Worm (Caenorhabditis elegans): ENCODE measurements around the gene F17C8.3.
A peak's percentile ranks its signal among the peaks of the same experiment; 100 is the strongest.

F17C8.3 gene

DNA sequence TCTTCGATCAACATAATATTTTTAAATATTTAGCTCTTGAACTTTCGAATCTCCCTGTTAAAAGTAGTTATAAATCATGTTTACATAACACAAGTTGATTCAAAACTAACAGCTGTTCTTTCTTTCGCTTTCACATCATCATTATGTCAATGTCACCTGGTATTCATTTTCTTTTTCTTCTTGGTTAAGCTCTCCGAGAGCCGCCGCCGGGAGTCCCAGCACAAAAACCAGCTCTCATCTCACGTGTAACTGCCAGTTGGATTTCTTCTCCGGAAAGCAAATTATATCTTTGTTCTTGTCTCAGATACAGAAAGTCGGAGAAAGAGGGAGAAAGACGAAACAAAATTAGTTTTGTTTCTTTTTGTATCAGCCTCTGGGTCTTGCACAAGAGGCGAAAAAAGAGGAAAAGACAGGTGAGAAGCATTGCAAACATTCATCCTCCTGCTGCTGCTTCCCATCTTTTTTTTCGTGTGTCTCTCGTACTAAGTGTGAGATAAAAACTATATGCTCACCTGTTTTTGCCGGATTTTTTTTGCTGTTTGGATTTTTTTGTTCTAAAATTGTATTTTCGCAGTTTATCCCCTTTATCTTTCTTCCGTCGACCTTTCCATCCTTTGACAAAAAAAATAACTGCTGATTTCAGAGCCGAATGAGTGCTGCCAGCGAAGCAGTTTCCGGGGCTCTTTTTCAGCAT, at the start of gene F17C8.3:
Gene F17C8.3, plus strand, starts transcription at position 644 of the 694 bp plus-strand sequence.
- TF ChIP-seq pes-1 (GFP tag; IDR thresholded peaks at IDR 0.05): no peak
- TF ChIP-seq tbx-37 (GFP tag; conservative IDR thresholded peaks at IDR 0.05): no peak
- TF ChIP-seq tra-4 (tag; optimal IDR thresholded peaks at IDR 0.05): no peak
- TF ChIP-seq ceh-36 (tag; optimal IDR thresholded peaks at IDR 0.05): no peak
- TF ChIP-seq hmg-4 (GFP tag; optimal IDR thresholded peaks at IDR 0.05): no peak
- no peak for TF ChIP-seq sea-1 (GFP tag; conservative IDR thresholded peaks at IDR 0.05)
- TF ChIP-seq aly-1 (tag; optimal IDR thresholded peaks at IDR 0.05): no peak
- no peak for TF ChIP-seq scrt-1 (GFP tag; IDR thresholded peaks at IDR 0.05)
- no peak for TF ChIP-seq hnd-1 (tag; optimal IDR thresholded peaks at IDR 0.05)
- no peak for TF ChIP-seq ama-1 (optimal IDR thresholded peaks at IDR 0.05)
- no peak for TF ChIP-seq hmbx-1 (tag; optimal IDR thresholded peaks at IDR 0.05)
- no peak for TF ChIP-seq tbx-11 (GFP tag; IDR thresholded peaks at IDR 0.05)
- no peak for TF ChIP-seq F13C5.2 (tag; optimal IDR thresholded peaks at IDR 0.05)
- no peak for TF ChIP-seq ceh-13 (GFP tag; optimal IDR thresholded peaks at IDR 0.05)
- no peak for TF ChIP-seq B0310.2 (tag; optimal IDR thresholded peaks at IDR 0.05)
- no peak for TF ChIP-seq ets-7 (tag; optimal IDR thresholded peaks at IDR 0.05)
- TF ChIP-seq flt-1 (GFP tag; IDR thresholded peaks at IDR 0.05): no peak

DNA sequence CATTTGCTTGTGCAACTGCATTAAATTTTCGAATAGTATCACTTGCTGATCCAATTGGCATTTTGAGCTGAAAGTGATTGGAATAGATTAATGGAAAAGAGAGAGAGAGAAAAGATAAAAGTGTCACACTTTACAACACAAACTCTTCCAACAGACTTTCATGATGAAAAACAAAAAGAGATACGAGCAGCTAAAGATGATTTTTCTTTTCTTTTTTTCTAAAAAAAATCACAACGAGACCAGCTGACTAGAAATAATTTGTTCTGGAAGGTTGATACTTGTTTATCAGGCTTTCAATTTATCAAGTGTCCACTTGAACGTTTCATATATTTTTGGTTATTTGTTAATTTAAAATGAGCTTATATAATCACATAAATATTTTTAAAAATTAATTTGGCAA, 44.6 kb upstream of the F17C8.3 start:
- no peak for TF ChIP-seq B0310.2 (tag; optimal IDR thresholded peaks at IDR 0.05)
- TF ChIP-seq tra-4 (tag; optimal IDR thresholded peaks at IDR 0.05): no peak
- TF ChIP-seq flt-1 (GFP tag; IDR thresholded peaks at IDR 0.05): no peak
- no peak for TF ChIP-seq ceh-36 (tag; optimal IDR thresholded peaks at IDR 0.05)
- TF ChIP-seq aly-1 (tag; optimal IDR thresholded peaks at IDR 0.05): no peak
- TF ChIP-seq ama-1 (optimal IDR thresholded peaks at IDR 0.05): no peak
- no peak for TF ChIP-seq hnd-1 (tag; optimal IDR thresholded peaks at IDR 0.05)
- no peak for TF ChIP-seq tbx-11 (GFP tag; IDR thresholded peaks at IDR 0.05)
- TF ChIP-seq scrt-1 (GFP tag; IDR thresholded peaks at IDR 0.05): no peak
- TF ChIP-seq hmbx-1 (tag; optimal IDR thresholded peaks at IDR 0.05): no peak
- no peak for TF ChIP-seq ceh-13 (GFP tag; optimal IDR thresholded peaks at IDR 0.05)

- TF ChIP-seq tbx-11 (GFP tag; IDR thresholded peaks at IDR 0.05): no peak
- TF ChIP-seq sea-1 (GFP tag; conservative IDR thresholded peaks at IDR 0.05): no peak
- TF ChIP-seq scrt-1 (GFP tag; IDR thresholded peaks at IDR 0.05): no peak
- TF ChIP-seq tbx-37 (GFP tag; conservative IDR thresholded peaks at IDR 0.05): no peak
- TF ChIP-seq ama-1 (optimal IDR thresholded peaks at IDR 0.05): no peak
- TF ChIP-seq F13C5.2 (tag; optimal IDR thresholded peaks at IDR 0.05): no peak
- no peak for TF ChIP-seq hmg-4 (GFP tag; optimal IDR thresholded peaks at IDR 0.05)
- TF ChIP-seq hnd-1 (tag; optimal IDR thresholded peaks at IDR 0.05): no peak
- TF ChIP-seq tra-4 (tag; optimal IDR thresholded peaks at IDR 0.05): no peak
- TF ChIP-seq flt-1 (GFP tag; IDR thresholded peaks at IDR 0.05): no peak
- no peak for TF ChIP-seq pes-1 (GFP tag; IDR thresholded peaks at IDR 0.05)
- TF ChIP-seq ceh-36 (tag; optimal IDR thresholded peaks at IDR 0.05): no peak
- no peak for TF ChIP-seq ets-7 (tag; optimal IDR thresholded peaks at IDR 0.05)
Measured at ce11 chrIII:4688356-4688755, 43.4 kb upstream of the F17C8.3 start, which contains the start of gene tag-243. tag-243 (minus strand) TSS chrIII:4688456.

ce11 chrIII:4688965-4689364, 42.8 kb upstream of the F17C8.3 start, which contains the start of gene ppat-1:
ppat-1 (plus strand) TSS chrIII:4689280.
- TF ChIP-seq B0310.2 (tag; optimal IDR thresholded peaks at IDR 0.05): no peak
- no peak for TF ChIP-seq ceh-36 (tag; optimal IDR thresholded peaks at IDR 0.05)
- no peak for TF ChIP-seq pes-1 (GFP tag; IDR thresholded peaks at IDR 0.05)
- TF ChIP-seq tbx-11 (GFP tag; IDR thresholded peaks at IDR 0.05): no peak
- TF ChIP-seq ceh-13 (GFP tag; optimal IDR thresholded peaks at IDR 0.05): no peak
- TF ChIP-seq flt-1 (GFP tag; IDR thresholded peaks at IDR 0.05): no peak
- no peak for TF ChIP-seq hmg-4 (GFP tag; optimal IDR thresholded peaks at IDR 0.05)
- TF ChIP-seq tra-4 (tag; optimal IDR thresholded peaks at IDR 0.05): no peak
- no peak for TF ChIP-seq tbx-37 (GFP tag; conservative IDR thresholded peaks at IDR 0.05)
- TF ChIP-seq aly-1 (tag; optimal IDR thresholded peaks at IDR 0.05): no peak
- no peak for TF ChIP-seq scrt-1 (GFP tag; IDR thresholded peaks at IDR 0.05)
- no peak for TF ChIP-seq hmbx-1 (tag; optimal IDR thresholded peaks at IDR 0.05)
- no peak for TF ChIP-seq hnd-1 (tag; optimal IDR thresholded peaks at IDR 0.05)
- TF ChIP-seq ets-7 (tag; optimal IDR thresholded peaks at IDR 0.05): no peak
- no peak for TF ChIP-seq ama-1 (optimal IDR thresholded peaks at IDR 0.05)
- no peak for TF ChIP-seq F13C5.2 (tag; optimal IDR thresholded peaks at IDR 0.05)

DNA sequence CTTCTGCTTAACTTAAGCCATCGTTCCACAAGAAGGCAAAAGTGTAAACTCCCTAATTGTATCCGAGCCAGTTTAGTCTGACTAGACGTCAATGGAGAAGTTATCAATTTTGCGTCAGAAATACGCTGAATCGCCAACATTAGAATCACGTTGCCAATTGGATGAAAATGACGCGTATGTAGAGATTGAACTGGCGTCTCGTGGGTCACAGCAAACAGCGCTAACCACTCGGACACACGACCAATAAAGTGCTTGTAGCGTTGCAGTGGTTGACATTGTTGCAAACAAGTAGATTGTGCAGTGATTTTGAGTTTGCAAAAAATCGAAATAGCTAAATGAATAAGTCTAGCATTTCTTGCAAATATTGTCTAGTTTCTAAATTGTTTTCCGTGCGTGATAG, 42.1 kb upstream of the F17C8.3 start:
- TF ChIP-seq sea-1 (GFP tag; conservative IDR thresholded peaks at IDR 0.05) (no peak; the same call in 1 of the 2 replicates), ama-1 (optimal IDR thresholded peaks at IDR 0.05) (no peak), ceh-13 (GFP tag; optimal IDR thresholded peaks at IDR 0.05) (peak; percentile 80), tbx-11 (GFP tag; IDR thresholded peaks at IDR 0.05) (peak; percentile 83), ets-7 (tag; optimal IDR thresholded peaks at IDR 0.05) (peak; percentile 32), flt-1 (GFP tag; IDR thresholded peaks at IDR 0.05) (peak; percentile 76), F13C5.2 (tag; optimal IDR thresholded peaks at IDR 0.05) (peak; percentile 41), scrt-1 (GFP tag; IDR thresholded peaks at IDR 0.05) (peak; percentile 88), hnd-1 (tag; optimal IDR thresholded peaks at IDR 0.05) (peak; percentile 64), ceh-36 (tag; optimal IDR thresholded peaks at IDR 0.05) (peak; percentile 84), aly-1 (tag; optimal IDR thresholded peaks at IDR 0.05) (peak; percentile 13), tra-4 (tag; optimal IDR thresholded peaks at IDR 0.05) (peak; percentile 76), pes-1 (GFP tag; IDR thresholded peaks at IDR 0.05) (no peak), hmbx-1 (tag; optimal IDR thresholded peaks at IDR 0.05) (peak; percentile 44), tbx-37 (GFP tag; conservative IDR thresholded peaks at IDR 0.05) (peak; percentile 76), hmg-4 (GFP tag; optimal IDR thresholded peaks at IDR 0.05) (peak; percentile 91), B0310.2 (tag; optimal IDR thresholded peaks at IDR 0.05) (peak; percentile 69)

DNA sequence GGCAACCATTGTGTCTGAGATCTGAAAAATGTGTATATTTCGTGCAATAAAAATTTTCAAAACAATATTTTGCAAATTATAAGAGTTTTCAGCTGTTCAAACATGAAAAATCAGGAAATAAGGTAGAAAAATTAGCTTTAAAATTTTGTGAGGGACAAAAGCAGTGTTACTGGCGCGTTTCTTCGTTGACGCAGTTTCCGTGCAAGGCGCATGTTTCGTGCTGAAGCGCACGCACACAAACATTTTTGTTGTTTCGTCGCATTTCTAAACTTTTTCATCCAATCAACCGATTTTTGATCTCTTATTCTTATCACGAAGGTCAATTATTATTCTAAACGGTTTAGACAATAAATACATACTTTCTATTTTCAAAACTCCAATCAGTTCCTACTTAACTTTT, 38.5 kb upstream of the F17C8.3 start, which contains the start of gene nifk-1:
Gene nifk-1, minus strand, starts transcription at position 27 of the 400 bp plus-strand sequence.
- 0 out of 2 replicates have a peak, but pooled peaks have one; percentile 5 for TF ChIP-seq sea-1 (GFP tag; conservative IDR thresholded peaks at IDR 0.05)
- no peak for TF ChIP-seq aly-1 (tag; optimal IDR thresholded peaks at IDR 0.05)
- TF ChIP-seq tbx-37 (GFP tag; conservative IDR thresholded peaks at IDR 0.05): peak; percentile 38; the same call in 1 of the 2 replicates
- TF ChIP-seq F13C5.2 (tag; optimal IDR thresholded peaks at IDR 0.05): peak; percentile 60
- no peak for TF ChIP-seq ama-1 (optimal IDR thresholded peaks at IDR 0.05)
- TF ChIP-seq B0310.2 (tag; optimal IDR thresholded peaks at IDR 0.05): no peak
- TF ChIP-seq scrt-1 (GFP tag; IDR thresholded peaks at IDR 0.05): peak; percentile 34; the same call in 1 of the 2 replicates

Measured in whole organism, early embryonic.